Worm (Caenorhabditis elegans) whole organism, L1 larva: ENCODE results near the gene F47G3.1.

Experiments used
- alr-1 ChIP-seq: fragments of 200-800 bp; sonication (Bioruptor generic); optimal IDR thresholded peaks from 2 replicates; lab custom pipeline; 2018; ENCODE audit warnings: borderline replicate concordance, mild to moderate bottlenecking, missing genetic modification characterization, missing compliant biosample characterization
- dpl-1 ChIP-seq, 3 experiments: fragments of 150-350 bp in 2 of 3; sonication (generic microtip) in 1 of 3; optimal IDR thresholded peaks; 2 replicates each; lab custom pipeline; 2014 to 2017; ENCODE audit warnings: missing biosample characterization in 3 of 3, missing genetic modification characterization in 3 of 3, missing genetic modification reagents in 3 of 3
- egl-27 ChIP-seq, 2 experiments: fragments of 150-350 bp in 1 of 2; sonication (generic microtip); optimal IDR thresholded peaks; 3 replicates each; lab custom pipeline; 2017 to 2018; ENCODE audit warnings: missing biosample characterization in 2 of 2, missing genetic modification characterization in 2 of 2, missing genetic modification reagents in 2 of 2
- lin-35 ChIP-seq, 2 experiments: fragments of 150-350 bp; optimal IDR thresholded peaks; 2 replicates each; lab custom pipeline; 2014; ENCODE audit warnings: missing biosample characterization in 2 of 2, missing genetic modification characterization in 2 of 2, missing genetic modification reagents in 2 of 2
- mab-9 ChIP-seq: fragments of 200-800 bp; sonication (Bioruptor generic); IDR thresholded peaks from 2 replicates; pipeline ENCODE4 v1.3.6; 2022; ENCODE audit warnings: missing genetic modification reagents, missing genetic modification characterization, missing compliant biosample characterization
- mep-1 ChIP-seq: fragments of 150-350 bp; optimal IDR thresholded peaks from 2 replicates; lab custom pipeline; 2014; ENCODE audit warnings: missing biosample characterization, missing genetic modification characterization
- nhr-11 ChIP-seq: fragments of 150-350 bp; optimal IDR thresholded peaks from 2 replicates; lab custom pipeline; 2014; ENCODE audit warnings: missing biosample characterization, missing genetic modification characterization
- nhr-237 ChIP-seq: fragments of 150-350 bp; optimal IDR thresholded peaks from 2 replicates; lab custom pipeline; 2014; ENCODE audit warnings: missing biosample characterization, missing genetic modification characterization
- nhr-28 ChIP-seq: fragments of 150-350 bp; optimal IDR thresholded peaks from 2 replicates; lab custom pipeline; 2014; ENCODE audit warnings: missing biosample characterization, missing genetic modification characterization
- rnt-1 ChIP-seq: sonication (generic microtip); optimal IDR thresholded peaks from 2 replicates; lab custom pipeline; 2016; ENCODE audit warnings: mild to moderate bottlenecking, missing genetic modification characterization, moderate library complexity, missing compliant biosample characterization
- skn-1 ChIP-seq: fragments of 150-350 bp; optimal IDR thresholded peaks from 2 replicates; lab custom pipeline; 2014; ENCODE audit warnings: missing biosample characterization, missing genetic modification characterization
- snpc-4 ChIP-seq: fragments of 150-350 bp; optimal IDR thresholded peaks from 2 replicates; lab custom pipeline; 2014; ENCODE audit warnings: missing biosample characterization, missing genetic modification characterization

DNA sequence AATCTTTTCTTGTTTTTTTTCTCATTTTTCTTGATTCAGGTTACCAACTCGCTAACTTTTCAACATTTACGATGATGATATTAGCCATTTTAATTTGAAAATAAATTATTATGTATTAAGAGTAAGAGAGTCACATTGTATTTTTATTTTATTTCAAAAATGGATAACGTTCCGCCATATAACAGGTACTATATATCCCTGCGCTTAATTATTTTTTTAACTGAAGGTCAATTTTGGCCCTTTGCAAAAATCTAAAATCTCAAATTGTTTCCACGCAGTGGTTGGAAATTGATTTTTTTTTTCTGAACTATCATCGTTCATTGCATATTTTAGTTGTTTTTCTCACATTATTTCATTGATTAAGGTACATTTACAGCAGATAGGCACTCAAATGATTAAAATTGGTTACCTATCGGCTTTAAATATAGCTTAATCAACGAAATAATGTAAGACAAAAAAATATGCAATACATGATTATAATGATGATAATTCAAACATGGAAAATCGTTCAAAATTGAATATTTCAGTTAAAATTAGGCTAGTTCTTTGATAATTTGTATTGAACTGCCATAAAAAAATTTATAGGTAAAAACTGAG, 20.8 kb upstream of the F47G3.1 start:
- TF ChIP-seq alr-1 (no peak), mep-1 (tag; lab: Kevin White, UChicago) (peak; percentile 94), snpc-4 (tag; lab: Kevin White, UChicago) (peak; percentile 67), dpl-1 (GFP tag; optimal IDR thresholded peaks at IDR 0.05; lab: Kevin White, UChicago) (peak in 2 of 3 experiments; percentile 23 to 37), skn-1 (tag; lab: Kevin White, UChicago) (peak; percentile 99), nhr-11 (tag; lab: Kevin White, UChicago) (peak; percentile 96), mab-9 (GFP tag; lab: Robert Waterston, UW) (peak; percentile 69; the same call in 1 of the 2 replicates), nhr-237 (peak; percentile 90), egl-27 (tag; optimal IDR thresholded peaks at IDR 0.05; lab: Kevin White, UChicago) (no peak), rnt-1 (tag; lab: Kevin White, UChicago) (peak; percentile 68), lin-35 (GFP tag; optimal IDR thresholded peaks at IDR 0.05; lab: Kevin White, UChicago) (peak; percentile 24 to 81), nhr-28 (tag; lab: Kevin White, UChicago) (peak; percentile 46)
